Worm (Caenorhabditis elegans) whole organism, L4 larva: ENCODE results near the gene spp-14.

Experiments
- F26F4.8 ChIP-seq: fragments of 200-800 bp; sonication (Bioruptor generic); conservative IDR thresholded peaks from 2 replicates; pipeline ENCODE4 v1.3.6; 2022; ENCODE audit warnings: missing genetic modification characterization, missing compliant biosample characterization
- Y48G9A.11 ChIP-seq: fragments of 200-800 bp; sonication (Bioruptor generic); IDR thresholded peaks from 2 replicates; pipeline ENCODE4 v1.3.6; 2022; ENCODE audit warnings: missing genetic modification reagents, missing genetic modification characterization, missing compliant biosample characterization
- Y75B8A.6 ChIP-seq: fragments of 200-800 bp; sonication (Bioruptor generic); IDR thresholded peaks from 2 replicates; pipeline ENCODE4 v1.3.6; 2022; ENCODE audit warnings: missing genetic modification reagents, missing genetic modification characterization, missing compliant biosample characterization
- ZK337.2 ChIP-seq: fragments of 200-800 bp; sonication (Bioruptor generic); IDR thresholded peaks from 2 replicates; pipeline ENCODE4 v1.3.6; 2022; ENCODE audit warnings: missing genetic modification reagents, missing genetic modification characterization, missing compliant biosample characterization
- ZK546.5 ChIP-seq, 2 experiments: sonication (generic microtip); optimal IDR thresholded peaks; 2 replicates each; lab custom pipeline; 2017; ENCODE audit warnings: missing biosample characterization in 2 of 2, missing genetic modification characterization in 2 of 2
- aha-1 ChIP-seq: fragments of 150-350 bp; peaks from one replicate; lab custom pipeline; 2014; ENCODE audit warnings: missing biosample characterization, missing genetic modification characterization
- ama-1 ChIP-seq: fragments of 150-350 bp; optimal IDR thresholded peaks from 2 replicates; lab custom pipeline; 2014; ENCODE audit warnings: inconsistent platforms, mixed read lengths
- ceh-44 ChIP-seq: fragments of 200-800 bp; sonication (Bioruptor generic); IDR thresholded peaks from 2 replicates; pipeline ENCODE4 v1.3.6; 2022; ENCODE audit warnings: missing genetic modification reagents, missing genetic modification characterization, missing compliant biosample characterization
- ceh-62 ChIP-seq: sonication (generic microtip); optimal IDR thresholded peaks from 2 replicates; lab custom pipeline; 2017; ENCODE audit warnings: missing biosample characterization, missing genetic modification characterization
- daf-12 ChIP-seq: fragments of 150-350 bp; optimal IDR thresholded peaks from 2 replicates; lab custom pipeline; 2014; ENCODE audit warnings: missing biosample characterization, missing genetic modification reagents, missing genetic modification characterization
- daf-16 ChIP-seq, 3 experiments: sonication (generic microtip); optimal IDR thresholded peaks; 2 replicates each; lab custom pipeline; 2016 to 2017; ENCODE audit warnings: missing genetic modification characterization in 3 of 3, missing genetic modification reagents in 3 of 3, mild to moderate bottlenecking in 2 of 3, missing compliant biosample characterization in 2 of 3, missing biosample characterization in 1 of 3, moderate library complexity in 1 of 3
- dmd-6 ChIP-seq: fragments of 200-800 bp; sonication (Bioruptor generic); IDR thresholded peaks from 2 replicates; pipeline ENCODE4 v1.3.6; 2022; ENCODE audit warnings: missing genetic modification reagents, missing genetic modification characterization, missing compliant biosample characterization
- dmd-9 ChIP-seq: fragments of 200-800 bp; sonication (Bioruptor generic); IDR thresholded peaks from 2 replicates; pipeline ENCODE4 v1.3.6; 2022; ENCODE audit warnings: missing genetic modification reagents, missing genetic modification characterization, missing compliant biosample characterization
- fkh-10 ChIP-seq: fragments of 150-350 bp; optimal IDR thresholded peaks from 2 replicates; lab custom pipeline; 2014; ENCODE audit warnings: missing biosample characterization, missing genetic modification reagents, missing genetic modification characterization
- gei-8 ChIP-seq: fragments of 200-800 bp; sonication (Bioruptor generic); optimal IDR thresholded peaks from 2 replicates; lab custom pipeline; 2018; ENCODE audit warnings: mild to moderate bottlenecking, missing genetic modification characterization, missing compliant biosample characterization
- hif-1 ChIP-seq, 2 experiments: sonication (generic microtip); optimal IDR thresholded peaks; 2 replicates each; lab custom pipeline; 2016 to 2017; ENCODE audit warnings: missing compliant biosample characterization in 2 of 2, missing genetic modification characterization in 2 of 2, missing genetic modification reagents in 2 of 2, missing genotype in 2 of 2, mild to moderate bottlenecking in 1 of 2
- hlh-30 ChIP-seq: sonication (generic microtip); optimal IDR thresholded peaks from 2 replicates; lab custom pipeline; 2017; ENCODE audit warnings: antibody characterized with exemption, mild to moderate bottlenecking, missing genetic modification characterization, missing compliant biosample characterization; ENCODE audit not compliant: insufficient read depth
- lim-7 ChIP-seq: fragments of 200-800 bp; sonication (Bioruptor generic); IDR thresholded peaks from 2 replicates; pipeline ENCODE4 v1.3.6; 2022; ENCODE audit warnings: missing genetic modification characterization, missing compliant biosample characterization
- madf-9 ChIP-seq: fragments of 200-800 bp; sonication (Bioruptor generic); conservative IDR thresholded peaks from 2 replicates; pipeline ENCODE4 v1.3.6; 2022; ENCODE audit warnings: missing genetic modification reagents, missing genetic modification characterization, missing compliant biosample characterization
- mdl-1 ChIP-seq, 2 experiments: fragments of 150-350 bp in 1 of 2; sonication (generic microtip) in 1 of 2; optimal IDR thresholded peaks; 2 replicates each; lab custom pipeline; 2014 to 2017; ENCODE audit warnings: missing biosample characterization in 2 of 2, missing genetic modification characterization in 2 of 2
- mdt-29 ChIP-seq: fragments of 200-800 bp; sonication (Bioruptor generic); IDR thresholded peaks from 2 replicates; pipeline ENCODE4 v1.3.6; 2022; ENCODE audit warnings: missing genetic modification reagents, missing genetic modification characterization, missing compliant biosample characterization
- mxl-2 ChIP-seq: fragments of 200-800 bp; sonication (Bioruptor generic); conservative IDR thresholded peaks from 2 replicates; pipeline ENCODE4 v1.3.6; 2022; ENCODE audit warnings: missing genetic modification reagents, missing genetic modification characterization, missing compliant biosample characterization
- nhr-28 ChIP-seq: fragments of 150-350 bp; optimal IDR thresholded peaks from 2 replicates; lab custom pipeline; 2014; ENCODE audit warnings: missing biosample characterization, missing genetic modification characterization
- nhr-42 ChIP-seq: fragments of 200-800 bp; sonication (Bioruptor generic); IDR thresholded peaks from 2 replicates; pipeline ENCODE4 v1.3.6; 2022; ENCODE audit warnings: missing genetic modification characterization, missing compliant biosample characterization
- nhr-48 ChIP-seq: sonication (generic microtip); optimal IDR thresholded peaks from 2 replicates; lab custom pipeline; 2016; ENCODE audit warnings: mild to moderate bottlenecking, missing genetic modification characterization, missing compliant biosample characterization
- nhr-76 ChIP-seq: fragments of 150-350 bp; optimal IDR thresholded peaks from 2 replicates; lab custom pipeline; 2014; ENCODE audit warnings: missing biosample characterization, missing genetic modification characterization
- php-3 ChIP-seq: fragments of 200-800 bp; sonication (Bioruptor generic); IDR thresholded peaks from 2 replicates; pipeline ENCODE4 v1.3.6; 2022; ENCODE audit warnings: missing genetic modification reagents, missing genetic modification characterization, missing compliant biosample characterization
- pqm-1 ChIP-seq: sonication (generic microtip); optimal IDR thresholded peaks from 2 replicates; lab custom pipeline; 2017; ENCODE audit warnings: missing biosample characterization, missing genetic modification characterization
- sdz-12 ChIP-seq: fragments of 200-800 bp; sonication (Bioruptor generic); optimal IDR thresholded peaks from 2 replicates; lab custom pipeline; 2018; ENCODE audit warnings: mild to moderate bottlenecking, missing genetic modification characterization, missing compliant biosample characterization
- set-16 ChIP-seq: fragments of 200-800 bp; sonication (Bioruptor generic); IDR thresholded peaks from 2 replicates; pipeline ENCODE4 v1.3.6; 2022; ENCODE audit warnings: missing genetic modification reagents, missing genetic modification characterization, missing compliant biosample characterization
- skn-1 ChIP-seq: fragments of 150-350 bp; optimal IDR thresholded peaks from 2 replicates; lab custom pipeline; 2014; ENCODE audit warnings: missing biosample characterization, missing genetic modification characterization
- tag-97 ChIP-seq: fragments of 200-800 bp; sonication (Bioruptor generic); IDR thresholded peaks from 2 replicates; pipeline ENCODE4 v1.3.6; 2022; ENCODE audit warnings: missing genetic modification characterization, missing compliant biosample characterization
- tra-1 ChIP-seq: fragments of 200-800 bp; sonication (Bioruptor generic); IDR thresholded peaks from 2 replicates; pipeline ENCODE4 v1.3.6; 2022; ENCODE audit warnings: missing genetic modification reagents, missing genetic modification characterization, missing compliant biosample characterization
- unc-62 ChIP-seq, 3 experiments: fragments of 150-350 bp in 1 of 3; sonication (generic microtip); optimal IDR thresholded peaks in 2 of 3; peaks in 1 of 3; 1 replicate in 1 of 3; 2 replicates in 2 of 3; lab custom pipeline; 2014 to 2017; ENCODE audit warnings: missing biosample characterization in 3 of 3, missing genetic modification characterization in 3 of 3, missing genetic modification reagents in 3 of 3, missing genotype in 1 of 3
- vab-7 ChIP-seq: fragments of 200-800 bp; sonication (Bioruptor generic); IDR thresholded peaks from 2 replicates; pipeline ENCODE4 v1.3.6; 2022; ENCODE audit warnings: missing genetic modification reagents, missing genetic modification characterization, missing compliant biosample characterization
- zfp-2 ChIP-seq: sonication (generic microtip); optimal IDR thresholded peaks from 2 replicates; lab custom pipeline; 2016; ENCODE audit warnings: mild to moderate bottlenecking, missing genetic modification characterization, missing compliant biosample characterization
- zfp-3 ChIP-seq: fragments of 200-800 bp; sonication (Bioruptor generic); conservative IDR thresholded peaks from 2 replicates; pipeline ENCODE4 v1.3.6; 2022; ENCODE audit warnings: missing genetic modification reagents, missing genetic modification characterization, missing compliant biosample characterization

The spp-14 gene

DNA sequence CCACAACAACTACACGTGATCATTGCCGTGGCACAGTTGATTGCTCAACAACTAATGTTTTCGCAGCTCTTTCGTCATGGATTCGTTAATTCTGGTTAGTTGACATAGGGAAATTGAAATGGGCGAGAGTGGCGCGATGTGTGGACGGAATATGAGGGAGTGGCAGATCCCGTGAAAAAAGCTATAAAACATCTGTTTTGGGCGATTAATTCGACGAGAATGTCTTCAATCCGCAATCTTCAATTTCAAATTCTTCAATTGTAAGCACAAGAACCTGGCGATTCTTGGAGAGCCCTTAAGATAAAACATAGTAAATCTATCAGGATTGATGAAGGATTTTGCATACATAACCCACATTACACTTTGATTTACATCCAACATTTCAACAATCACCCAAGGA is 5.2 kb upstream of the spp-14 start:
- TF ChIP-seq aha-1 (tag; lab: Kevin White, UChicago), result peak; percentile 46
- TF ChIP-seq nhr-28 (tag; lab: Kevin White, UChicago), result no peak
- peak in 1 of 2 experiments; percentile 72 for TF ChIP-seq unc-62 (GFP tag; optimal IDR thresholded peaks at IDR 0.05 in 1 of 2; lab: Kevin White, UChicago)
- TF ChIP-seq unc-62 (tag; optimal IDR thresholded peaks at IDR 0.05; lab: Kevin White, UChicago), result no peak

DNA sequence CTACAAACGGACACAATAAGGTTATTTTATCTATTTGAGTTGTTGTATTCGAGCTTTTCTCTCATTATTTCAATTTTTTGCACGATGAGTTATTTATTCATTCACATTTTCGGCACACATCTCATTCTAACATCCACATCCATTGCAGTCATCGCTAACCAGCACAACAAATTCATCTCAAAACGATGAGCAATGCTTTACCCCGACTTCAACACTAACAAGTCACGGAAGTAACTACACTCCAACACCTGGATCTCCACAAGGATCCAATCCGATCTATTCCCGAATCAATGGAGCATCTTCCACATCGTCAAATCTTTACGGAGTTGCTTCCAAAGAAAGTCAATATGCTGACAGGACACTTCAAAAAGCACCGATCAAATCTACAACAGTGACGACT is 1.7 kb upstream of the spp-14 start:
- TF ChIP-seq unc-62 (GFP tag; optimal IDR thresholded peaks at IDR 0.05 in 1 of 2; lab: Kevin White, UChicago), result peak in 1 of 2 experiments; percentile 94
- no peak for TF ChIP-seq unc-62 (tag; optimal IDR thresholded peaks at IDR 0.05; lab: Kevin White, UChicago)
- no peak for TF ChIP-seq set-16 (GFP tag; lab: Robert Waterston, UW)
- peak; percentile 72 for TF ChIP-seq aha-1 (tag; lab: Kevin White, UChicago)

DNA sequence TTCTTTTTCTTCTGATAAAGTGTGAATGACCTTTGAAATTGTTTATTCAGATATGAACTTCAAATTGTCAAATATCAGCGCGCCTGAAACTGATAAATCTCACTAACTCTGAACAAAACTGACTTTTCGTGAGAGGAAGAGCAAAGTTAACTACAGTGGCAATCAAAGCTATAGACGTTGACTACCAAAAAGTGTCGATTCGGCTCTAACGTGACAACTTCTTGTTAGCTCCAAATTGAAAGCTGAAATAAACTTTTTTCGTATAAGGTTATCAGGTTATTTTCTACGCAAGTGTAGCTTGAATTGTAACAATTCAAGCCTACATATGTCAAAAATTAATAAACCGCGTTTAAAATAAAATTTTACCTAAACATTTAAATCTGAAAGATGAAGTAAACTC is 572 bp downstream of the spp-14 start:
- TF ChIP-seq tag-97 (GFP tag; lab: Robert Waterston, UW) (no peak), php-3 (GFP tag; lab: Robert Waterston, UW) (no peak), nhr-76 (tag; lab: Kevin White, UChicago) (no peak), mdt-29 (GFP tag; lab: Robert Waterston, UW) (no peak), mxl-2 (GFP tag; lab: Robert Waterston, UW) (no peak), F26F4.8 (GFP tag; lab: Robert Waterston, UW) (no peak), Y48G9A.11 (GFP tag; lab: Robert Waterston, UW) (no peak)

DNA sequence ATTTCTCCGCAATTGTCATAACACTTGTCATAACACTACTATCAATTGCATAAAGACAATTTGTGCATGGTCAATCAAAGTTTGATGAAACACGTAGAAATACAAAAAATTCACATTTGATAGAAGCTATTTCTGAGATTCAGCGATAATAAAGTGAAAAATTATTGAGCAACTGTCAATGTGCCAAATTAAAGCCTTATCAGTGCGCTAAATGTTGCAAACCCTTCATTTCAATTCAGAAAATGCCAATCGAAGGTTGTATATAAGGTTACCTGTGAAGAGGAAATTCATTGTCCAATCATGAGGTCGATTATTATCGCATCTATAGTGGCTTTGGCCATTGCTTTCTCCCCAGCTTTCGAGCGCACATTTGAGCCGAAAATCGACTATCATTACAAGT is 1.8 kb downstream of the spp-14 start, which contains the start of gene vit-1:
Gene vit-1 (plus strand): TSS at position 289 of the 400 bp plus-strand sequence.
- TF ChIP-seq dmd-6 (GFP tag; lab: Robert Waterston, UW), result peak; percentile 85
- no peak for TF ChIP-seq skn-1 (tag; lab: Kevin White, UChicago)
- TF ChIP-seq nhr-48 (tag; lab: Kevin White, UChicago), result peak; percentile 1
- TF ChIP-seq tra-1 (GFP tag; lab: Robert Waterston, UW), result peak; percentile 67; the same call in 1 of the 2 replicates

DNA sequence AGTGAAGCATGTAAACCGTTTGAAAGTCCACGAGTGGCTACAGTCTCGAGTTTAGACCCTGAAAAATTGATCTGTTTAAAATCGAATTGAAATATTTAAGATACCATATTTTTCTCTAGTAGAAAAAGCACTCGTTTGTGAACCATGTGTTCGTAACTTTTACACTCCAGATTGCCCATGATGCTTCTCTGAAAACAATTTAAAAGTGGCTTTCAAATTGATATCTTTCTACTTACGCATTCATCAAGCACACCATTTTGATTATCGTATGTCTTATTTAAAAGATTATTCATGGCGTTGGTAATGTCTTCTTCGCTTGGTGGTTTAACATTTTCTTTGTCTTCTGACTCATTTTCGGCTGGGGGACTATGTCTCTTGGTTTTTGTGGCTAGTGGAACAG is 7.8 kb downstream of the spp-14 start:
- TF ChIP-seq hlh-30 (tag; lab: Kevin White, UChicago), result no peak
- 0 out of 2 replicates have a peak, but pooled peaks have one; percentile 51 for TF ChIP-seq zfp-3 (GFP tag; lab: Robert Waterston, UW)
- no peak for TF ChIP-seq pqm-1 (tag; lab: Kevin White, UChicago)
- TF ChIP-seq ama-1, result no peak
- TF ChIP-seq set-16 (GFP tag; lab: Robert Waterston, UW), result no peak

DNA sequence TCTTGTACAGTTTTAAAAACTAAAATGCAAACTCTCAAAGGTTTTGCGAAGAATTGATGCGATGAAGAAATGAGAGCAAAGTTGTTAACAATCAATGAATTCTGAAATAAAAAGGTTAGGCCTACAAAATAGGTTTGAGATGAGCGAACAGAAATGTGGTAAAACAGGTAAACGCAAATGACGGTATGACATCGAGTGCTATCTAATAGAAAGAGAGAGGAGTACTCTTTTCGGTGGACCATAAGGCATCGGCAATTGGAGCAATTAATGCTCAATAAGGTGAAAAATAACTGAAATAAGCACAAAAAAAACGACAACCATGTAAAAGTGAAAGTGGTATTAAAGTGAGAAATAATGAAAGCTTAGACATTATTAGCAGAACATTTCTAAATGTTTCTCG is 10.4 kb downstream of the spp-14 start, which contains the start of gene set-12:
Gene set-12 (minus strand): TSS at position 101 of the 400 bp plus-strand sequence.
- TF ChIP-seq unc-62 (GFP tag; optimal IDR thresholded peaks at IDR 0.05 in 1 of 2; lab: Kevin White, UChicago) (peak in 1 of 2 experiments; percentile 17), unc-62 (tag; optimal IDR thresholded peaks at IDR 0.05; lab: Kevin White, UChicago) (no peak), nhr-42 (GFP tag; lab: Robert Waterston, UW) (no peak)
- TF ChIP-seq, all 104 proteins: peak for 1

DNA sequence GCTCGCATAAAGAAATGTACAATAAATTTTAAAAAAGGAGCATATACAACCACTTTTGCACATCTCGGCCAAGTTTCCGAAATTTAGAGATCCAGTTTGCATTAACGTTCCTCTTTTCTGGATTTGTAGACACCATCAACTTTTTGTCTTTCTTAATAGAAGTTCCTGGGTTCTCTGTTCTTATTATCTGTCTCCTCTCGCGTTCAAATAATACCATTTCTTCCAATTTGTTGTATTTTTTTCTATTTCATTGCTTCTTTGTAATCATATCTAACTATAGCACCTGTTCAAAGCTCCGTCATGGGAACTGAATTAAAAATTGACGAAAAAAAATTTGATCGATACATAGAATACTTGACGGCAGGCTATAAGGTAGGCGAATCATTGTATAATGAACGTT is 13.6 kb downstream of the spp-14 start, which contains the start of gene K09F5.1:
Gene K09F5.1 (plus strand): TSS at position 301 of the 400 bp plus-strand sequence.
- TF ChIP-seq fkh-10 (no peak), ZK546.5 (tag; optimal IDR thresholded peaks at IDR 0.05; lab: Kevin White, UChicago) (no peak), daf-16 (GFP tag; optimal IDR thresholded peaks at IDR 0.05; lab: Kevin White, UChicago) (no peak), daf-16 (tag; optimal IDR thresholded peaks at IDR 0.05; lab: Kevin White, UChicago) (no peak), hlh-30 (tag; lab: Kevin White, UChicago) (no peak), vab-7 (GFP tag; lab: Robert Waterston, UW) (no peak), nhr-42 (GFP tag; lab: Robert Waterston, UW) (no peak), Y75B8A.6 (GFP tag; lab: Robert Waterston, UW) (no peak), lim-7 (GFP tag; lab: Robert Waterston, UW) (no peak), gei-8 (GFP tag; lab: Kevin White, UChicago) (no peak), tag-97 (GFP tag; lab: Robert Waterston, UW) (no peak), sdz-12 (GFP tag; lab: Kevin White, UChicago) (no peak), hif-1 (tag; optimal IDR thresholded peaks at IDR 0.05; lab: Kevin White, UChicago) (no peak), dmd-9 (GFP tag; lab: Robert Waterston, UW) (no peak), ceh-62 (tag; lab: Kevin White, UChicago) (no peak), zfp-2 (tag; lab: Kevin White, UChicago) (no peak), ceh-44 (GFP tag; lab: Robert Waterston, UW) (no peak), mdl-1 (tag; optimal IDR thresholded peaks at IDR 0.05; lab: Kevin White, UChicago) (no peak), madf-9 (no peak), ZK337.2 (no peak), daf-12 (tag; lab: Kevin White, UChicago) (no peak)
- TF ChIP-seq, all 104 proteins: peak for 0
